Fruit fly (Drosophila melanogaster): Measurements from ENCODE around the gene TwdlZ.
A peak's percentile ranks its signal among the peaks of the same experiment; 100 is the strongest.

TwdlZ gene

DNA sequence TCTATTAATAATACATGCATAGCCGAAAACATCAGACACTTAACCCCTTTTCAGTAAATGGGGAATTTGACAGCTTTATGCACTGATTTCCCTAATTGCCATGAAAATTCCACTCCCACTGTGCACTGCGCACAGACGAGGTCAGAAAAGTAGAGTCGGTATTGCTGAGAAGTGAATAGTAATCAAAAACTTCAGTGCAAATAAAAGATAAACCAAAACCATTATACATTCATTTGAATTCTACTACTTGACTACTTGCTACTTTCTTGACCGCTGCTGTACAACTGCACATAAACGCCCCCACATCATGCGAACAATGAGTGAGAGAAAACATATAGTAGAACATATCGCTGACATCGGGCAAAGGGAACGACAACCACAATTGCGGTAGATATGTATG is 46.5 kb upstream of the TwdlZ start (continued):
- TF ChIP-seq corto (GFP tag; optimal IDR thresholded peaks at IDR 0.05) (no peak), Dip3 (GFP tag; optimal IDR thresholded peaks at IDR 0.05) (peak; percentile 66), NC2β (GFP tag; optimal IDR thresholded peaks at IDR 0.05) (peak; percentile 85), CG31365 (tag; optimal IDR thresholded peaks at IDR 0.05) (peak; percentile 61), CG7928 (GFP tag; optimal IDR thresholded peaks at IDR 0.05) (peak; percentile 1), tap (tag; optimal IDR thresholded peaks at IDR 0.05) (peak; percentile 88), CG17568 (GFP tag; optimal IDR thresholded peaks at IDR 0.05) (peak; percentile 79), trh (GFP tag; optimal IDR thresholded peaks at IDR 0.05) (peak; percentile 58), CG8089 (GFP tag; optimal IDR thresholded peaks at IDR 0.05) (peak; percentile 74), Ets65A (GFP tag) (peak; percentile 97), CG5245 (GFP tag; optimal IDR thresholded peaks at IDR 0.05) (peak; percentile 87), CG18262 (tag; optimal IDR thresholded peaks at IDR 0.05) (peak; percentile 89), disco-r (GFP tag; optimal IDR thresholded peaks at IDR 0.05) (peak; percentile 80), CG6272 (GFP tag; IDR thresholded peaks at IDR 0.05) (peak; percentile 64; the same call in 1 of the 2 replicates), BtbVII (GFP tag; optimal IDR thresholded peaks at IDR 0.05) (peak; percentile 43), CG9215 (GFP tag; IDR thresholded peaks at IDR 0.05) (peak; percentile 65), CG16779 (GFP tag; IDR thresholded peaks at IDR 0.05) (peak; percentile 67; the same call in 1 of the 2 replicates), bigmax (GFP tag; optimal IDR thresholded peaks at IDR 0.05) (no peak), CG11456 (GFP tag; IDR thresholded peaks at IDR 0.05) (peak; percentile 83), CG18011 (GFP tag; optimal IDR thresholded peaks at IDR 0.05) (peak; percentile 46), D (optimal IDR thresholded peaks at IDR 0.05) (no peak), D (GFP tag; optimal IDR thresholded peaks at IDR 0.05) (peak; percentile 88), Mad (GFP tag; optimal IDR thresholded peaks at IDR 0.05) (peak; percentile 78), CG17385 (GFP tag; optimal IDR thresholded peaks at IDR 0.05) (peak; percentile 83), en (GFP tag; optimal IDR thresholded peaks at IDR 0.05) (peak; percentile 64), Nf-YA (GFP tag; IDR thresholded peaks at IDR 0.05) (peak; percentile 79), CG11504 (tag; optimal IDR thresholded peaks at IDR 0.05) (peak; percentile 88), crc (GFP tag; optimal IDR thresholded peaks at IDR 0.05) (peak; percentile 66), so (GFP tag; IDR thresholded peaks at IDR 0.05) (peak; percentile 86), Gsc (GFP tag; IDR thresholded peaks at IDR 0.05) (peak; percentile 71), chn (GFP tag; optimal IDR thresholded peaks at IDR 0.05) (peak; percentile 86), CG6683 (GFP tag; optimal IDR thresholded peaks at IDR 0.05) (peak; percentile 25), CG1602 (GFP tag; optimal IDR thresholded peaks at IDR 0.05) (peak; percentile 76), trem (tag; optimal IDR thresholded peaks at IDR 0.05) (peak; percentile 77), CG10366 (GFP tag; IDR thresholded peaks at IDR 0.05) (peak; percentile 87), Tbp (GFP tag; optimal IDR thresholded peaks at IDR 0.05) (no peak), CG10462 (GFP tag; optimal IDR thresholded peaks at IDR 0.05) (peak; percentile 74), Doc2 (GFP tag; IDR thresholded peaks at IDR 0.05) (peak; percentile 12; the same call in 1 of the 2 replicates), pb (GFP tag; optimal IDR thresholded peaks at IDR 0.05) (peak; percentile 86), crol (GFP tag; IDR thresholded peaks at IDR 0.05) (peak; percentile 52), tna (GFP tag; IDR thresholded peaks at IDR 0.05; ENCODE audit: partially characterized antibody) (no peak), CG13296 (GFP tag; optimal IDR thresholded peaks at IDR 0.05) (peak; percentile 61), Hr78 (GFP tag; optimal IDR thresholded peaks at IDR 0.05) (peak in 1 of 2 experiments; percentile 65), Hey (tag; optimal IDR thresholded peaks at IDR 0.05) (peak; percentile 20), ERR (GFP tag; optimal IDR thresholded peaks at IDR 0.05) (peak; percentile 61), CG4328 (GFP tag; optimal IDR thresholded peaks at IDR 0.05) (peak; percentile 15), Dref (GFP tag; IDR thresholded peaks at IDR 0.05) (no peak), CG5953 (GFP tag; IDR thresholded peaks at IDR 0.05) (peak; percentile 82), slou (GFP tag; optimal IDR thresholded peaks at IDR 0.05) (peak; percentile 63), CG10979 (tag; optimal IDR thresholded peaks at IDR 0.05) (peak; percentile 87), Sry-δ (GFP tag; optimal IDR thresholded peaks at IDR 0.05) (peak; percentile 44), gt (GFP tag; IDR thresholded peaks at IDR 0.05) (peak; percentile 24; the same call in 1 of the 2 replicates)

Measured in whole organism, embryonic.